Worm (Caenorhabditis elegans) whole organism, late embryonic: Measurements from ENCODE around the gene F27D9.7.

Experiments used
- C08G9.2 ChIP-seq: sonication (generic microtip); optimal IDR thresholded peaks from 2 replicates; lab custom pipeline; 2016; ENCODE audit warnings: mild to moderate bottlenecking, missing genetic modification characterization, moderate library complexity, missing compliant biosample characterization
- F13H6.1 ChIP-seq: sonication (generic microtip); optimal IDR thresholded peaks from 2 replicates; lab custom pipeline; 2016; ENCODE audit warnings: missing genetic modification characterization, missing compliant biosample characterization
- K02D7.2 ChIP-seq: sonication (generic microtip); optimal IDR thresholded peaks from 2 replicates; lab custom pipeline; 2017; ENCODE audit warnings: mild to moderate bottlenecking, missing genetic modification characterization, missing compliant biosample characterization
- K09A11.1 ChIP-seq: sonication (generic microtip); optimal IDR thresholded peaks from 2 replicates; lab custom pipeline; 2017; ENCODE audit warnings: antibody characterized with exemption, mild to moderate bottlenecking, missing genetic modification characterization, missing compliant biosample characterization; ENCODE audit not compliant: insufficient read depth
- ama-1 ChIP-seq: fragments of 150-350 bp; optimal IDR thresholded peaks from 2 replicates; lab custom pipeline; 2014
- ceh-19 ChIP-seq: fragments of 200-800 bp; sonication (Bioruptor generic); optimal IDR thresholded peaks from 2 replicates; lab custom pipeline; 2018; ENCODE audit warnings: mild to moderate bottlenecking, missing genetic modification characterization, missing compliant biosample characterization
- ceh-2 ChIP-seq: sonication (generic microtip); optimal IDR thresholded peaks from 2 replicates; lab custom pipeline; 2016; ENCODE audit warnings: missing genotype, missing genetic modification characterization, missing compliant biosample characterization
- ceh-22 ChIP-seq: sonication (generic microtip); optimal IDR thresholded peaks from 2 replicates; lab custom pipeline; 2017; ENCODE audit warnings: missing biosample characterization, missing genetic modification characterization
- ceh-24 ChIP-seq: sonication (generic microtip); optimal IDR thresholded peaks from 2 replicates; lab custom pipeline; 2016; ENCODE audit warnings: mild to moderate bottlenecking, missing genetic modification characterization, missing compliant biosample characterization
- ceh-30 ChIP-seq: fragments of 150-350 bp; optimal IDR thresholded peaks from 2 replicates; lab custom pipeline; 2014; ENCODE audit warnings: missing biosample characterization, missing genetic modification characterization
- ceh-34 ChIP-seq: sonication (generic microtip); optimal IDR thresholded peaks from 2 replicates; lab custom pipeline; 2016; ENCODE audit warnings: mild to moderate bottlenecking, missing genetic modification characterization, missing compliant biosample characterization
- ceh-45 ChIP-seq: fragments of 200-800 bp; sonication (Bioruptor generic); IDR thresholded peaks from 2 replicates; pipeline ENCODE4 v1.3.6; 2022; ENCODE audit warnings: missing genetic modification reagents, missing genetic modification characterization, missing compliant biosample characterization
- ceh-48 ChIP-seq: sonication (generic microtip); optimal IDR thresholded peaks from 2 replicates; lab custom pipeline; 2016; ENCODE audit warnings: missing genetic modification characterization, inconsistent platforms, missing compliant biosample characterization
- ceh-6 ChIP-seq: fragments of 200-800 bp; sonication (Bioruptor generic); optimal IDR thresholded peaks from 2 replicates; lab custom pipeline; 2018; ENCODE audit warnings: mild to moderate bottlenecking, missing genetic modification characterization, missing compliant biosample characterization
- elt-2 ChIP-seq: sonication (generic microtip); optimal IDR thresholded peaks from 2 replicates; lab custom pipeline; 2016; ENCODE audit warnings: missing genetic modification reagents, missing genetic modification characterization, missing compliant biosample characterization
- ets-4 ChIP-seq: sonication (generic microtip); optimal IDR thresholded peaks from 2 replicates; lab custom pipeline; 2016; ENCODE audit warnings: missing genetic modification characterization, missing compliant biosample characterization
- eyg-1 ChIP-seq: sonication (generic microtip); optimal IDR thresholded peaks from 2 replicates; lab custom pipeline; 2016; ENCODE audit warnings: missing genotype, missing genetic modification characterization, missing compliant biosample characterization
- fkh-10 ChIP-seq: fragments of 150-350 bp; optimal IDR thresholded peaks from 2 replicates; lab custom pipeline; 2014; ENCODE audit warnings: missing biosample characterization, missing genetic modification reagents, missing genetic modification characterization
- gmeb-2 ChIP-seq: sonication (generic microtip); optimal IDR thresholded peaks from 2 replicates; lab custom pipeline; 2016; ENCODE audit warnings: missing genetic modification characterization, inconsistent platforms, missing compliant biosample characterization
- hlh-13 ChIP-seq: fragments of 200-800 bp; sonication (Bioruptor generic); optimal IDR thresholded peaks from 2 replicates; lab custom pipeline; 2018; ENCODE audit warnings: mild to moderate bottlenecking, missing genetic modification characterization, missing compliant biosample characterization
- hlh-30 ChIP-seq: sonication (generic microtip); optimal IDR thresholded peaks from 2 replicates; lab custom pipeline; 2017; ENCODE audit warnings: antibody characterized with exemption, missing genetic modification characterization, missing compliant biosample characterization; ENCODE audit not compliant: insufficient read depth
- lim-6 ChIP-seq: sonication (generic microtip); optimal IDR thresholded peaks from 2 replicates; lab custom pipeline; 2016; ENCODE audit warnings: missing genetic modification characterization, missing compliant biosample characterization
- nhr-11 ChIP-seq: fragments of 150-350 bp; optimal IDR thresholded peaks from 2 replicates; lab custom pipeline; 2014; ENCODE audit warnings: missing biosample characterization, missing genetic modification characterization
- pag-3 ChIP-seq: sonication (generic microtip); optimal IDR thresholded peaks from 2 replicates; lab custom pipeline; 2016; ENCODE audit warnings: missing compliant biosample characterization, missing genetic modification characterization, borderline replicate concordance
- pax-1 ChIP-seq: fragments of 150-350 bp; optimal IDR thresholded peaks from 2 replicates; lab custom pipeline; 2014; ENCODE audit warnings: missing biosample characterization, missing genetic modification characterization
- pha-2 ChIP-seq: sonication (generic microtip); optimal IDR thresholded peaks from 2 replicates; lab custom pipeline; 2017; ENCODE audit warnings: mild to moderate bottlenecking, missing genetic modification characterization, missing compliant biosample characterization
- rnt-1 ChIP-seq: sonication (generic microtip); optimal IDR thresholded peaks from 2 replicates; lab custom pipeline; 2016; ENCODE audit warnings: missing genetic modification characterization, missing compliant biosample characterization
- sdc-2 ChIP-seq: sonication (generic microtip); optimal IDR thresholded peaks from 2 replicates; lab custom pipeline; 2016; ENCODE audit warnings: missing genotype, missing genetic modification characterization, missing compliant biosample characterization
- sox-2 ChIP-seq: fragments of 200-800 bp; sonication (Bioruptor generic); IDR thresholded peaks from 2 replicates; pipeline ENCODE4 v1.3.6; 2022; ENCODE audit warnings: missing genetic modification reagents, missing genetic modification characterization, missing compliant biosample characterization
- sox-4 ChIP-seq: sonication (generic microtip); optimal IDR thresholded peaks from 2 replicates; lab custom pipeline; 2017; ENCODE audit warnings: mild to moderate bottlenecking, missing genetic modification characterization, inconsistent platforms, missing compliant biosample characterization
- syd-9 ChIP-seq: sonication (generic microtip); optimal IDR thresholded peaks from 2 replicates; lab custom pipeline; 2016; ENCODE audit warnings: mild to moderate bottlenecking, missing genetic modification characterization, moderate library complexity, missing compliant biosample characterization
- ttx-3 ChIP-seq: sonication (generic microtip); optimal IDR thresholded peaks from 2 replicates; lab custom pipeline; 2016; ENCODE audit warnings: missing genetic modification reagents, missing genetic modification characterization, missing compliant biosample characterization
- unc-3 ChIP-seq, 2 experiments: fragments of 200-800 bp in 1 of 2; sonication (Bioruptor generic) in 1 of 2; sonication (generic microtip) in 1 of 2; conservative IDR thresholded peaks in 1 of 2; optimal IDR thresholded peaks in 1 of 2; 2 replicates each; pipeline versions ENCODE4 v1.3.6 to Lab custom; 2016 to 2022; ENCODE audit warnings: missing compliant biosample characterization in 2 of 2, missing genetic modification characterization in 2 of 2, missing genetic modification reagents in 1 of 2
- unc-42 ChIP-seq: sonication (generic microtip); optimal IDR thresholded peaks from 2 replicates; lab custom pipeline; 2016; ENCODE audit warnings: missing genotype, missing genetic modification characterization, missing compliant biosample characterization
- unc-86 ChIP-seq: sonication (generic microtip); optimal IDR thresholded peaks from 2 replicates; lab custom pipeline; 2016; ENCODE audit warnings: missing genetic modification characterization, missing compliant biosample characterization
- zip-5 ChIP-seq: sonication (generic microtip); optimal IDR thresholded peaks from 2 replicates; lab custom pipeline; 2016; ENCODE audit warnings: missing genetic modification characterization, missing compliant biosample characterization

The F27D9.7 gene

ce11 chrX:7710643-7711042, 40.1 kb upstream of the F27D9.7 start, which contains the start of gene K09F5.4 (continued):
- TF ChIP-seq hlh-30 (tag; lab: Kevin White, UChicago) (no peak), unc-42 (tag; lab: Kevin White, UChicago) (no peak), sox-4 (tag; lab: Kevin White, UChicago) (no peak)

- TF ChIP-seq K09A11.1 (tag; lab: Kevin White, UChicago) (no peak), sox-2 (GFP tag; lab: Robert Waterston, UW) (0 out of 2 replicates have a peak, but pooled peaks have one; percentile 6), ceh-19 (GFP tag; lab: Kevin White, UChicago) (peak; percentile 75), pax-1 (tag; lab: Kevin White, UChicago) (no peak)
These were observed 39.6 kb upstream of the F27D9.7 start for ce11 chrX:7710187-7710586.

- no peak for TF ChIP-seq ceh-6
These were observed 36.5 kb upstream of the F27D9.7 start, which contains the start of gene kvs-1 for ce11 chrX:7707031-7707430. Gene kvs-1, minus strand, starts transcription at chrX:7707131.

- TF ChIP-seq ttx-3 (tag; lab: Kevin White, UChicago) (no peak), lim-6 (no peak), zip-5 (tag; lab: Kevin White, UChicago) (no peak), gmeb-2 (no peak), eyg-1 (tag; lab: Kevin White, UChicago) (no peak), ama-1 (lab: Kevin White, UChicago) (no peak)
These were observed 33.3 kb upstream of the F27D9.7 start for ce11 chrX:7703863-7704262.

ce11 chrX:7689570-7689969, 19.0 kb upstream of the F27D9.7 start:
- TF ChIP-seq ceh-45 (GFP tag; lab: Robert Waterston, UW) (no peak), ceh-24 (tag; lab: Kevin White, UChicago) (no peak), sdc-2 (no peak), ceh-30 (no peak), hlh-30 (tag; lab: Kevin White, UChicago) (no peak), F13H6.1 (tag; lab: Kevin White, UChicago) (no peak), hlh-13 (GFP tag; lab: Kevin White, UChicago) (no peak), C08G9.2 (tag; lab: Kevin White, UChicago) (no peak), unc-3 (GFP tag; conservative IDR thresholded peaks at IDR 0.05; lab: Robert Waterston, UW) (no peak), unc-3 (tag; optimal IDR thresholded peaks at IDR 0.05; lab: Kevin White, UChicago) (no peak), ceh-22 (no peak), ceh-48 (tag; lab: Kevin White, UChicago) (no peak), fkh-10 (no peak), lim-6 (no peak), syd-9 (tag; lab: Kevin White, UChicago) (no peak), elt-2 (tag; lab: Kevin White, UChicago) (no peak)
- TF ChIP-seq, all 69 proteins: peak for 0

- TF ChIP-seq unc-86 (tag; lab: Kevin White, UChicago) (no peak), pax-1 (tag; lab: Kevin White, UChicago) (no peak), ceh-2 (tag; lab: Kevin White, UChicago) (no peak), sox-2 (GFP tag; lab: Robert Waterston, UW) (no peak), K09A11.1 (tag; lab: Kevin White, UChicago) (no peak), K02D7.2 (tag; lab: Kevin White, UChicago) (no peak), pha-2 (no peak), ets-4 (tag; lab: Kevin White, UChicago) (no peak), rnt-1 (no peak), ceh-34 (no peak), pag-3 (tag; lab: Kevin White, UChicago) (no peak), ceh-48 (tag; lab: Kevin White, UChicago) (no peak), hlh-30 (tag; lab: Kevin White, UChicago) (no peak), syd-9 (tag; lab: Kevin White, UChicago) (no peak), nhr-11 (tag; lab: Kevin White, UChicago) (no peak)
These were observed 18.6 kb upstream of the F27D9.7 start, which contains the start of gene clik-2 for ce11 chrX:7689119-7689518. Gene clik-2, minus strand, starts transcription at chrX:7689219.
